Fruit fly (Drosophila melanogaster): Measurements from ENCODE around the gene Ttc19.

Ttc19 gene

dm6 chr2L:19071713-19072112, 26.8 kb upstream of the Ttc19 start (continued):
- TF ChIP-seq Hr38 (GFP tag; optimal IDR thresholded peaks at IDR 0.05) (no peak), dac (GFP tag; optimal IDR thresholded peaks at IDR 0.05) (no peak), CG9139 (GFP tag; optimal IDR thresholded peaks at IDR 0.05) (no peak), CG15336 (GFP tag; IDR thresholded peaks at IDR 0.05) (no peak), Met (GFP tag; optimal IDR thresholded peaks at IDR 0.05) (peak; percentile 25), CG10631 (GFP tag; optimal IDR thresholded peaks at IDR 0.05) (no peak), CG8119 (GFP tag; IDR thresholded peaks at IDR 0.05) (no peak), Hr4 (GFP tag; optimal IDR thresholded peaks at IDR 0.05) (no peak), CG11294 (GFP tag; IDR thresholded peaks at IDR 0.05) (no peak), Sox14 (GFP tag; optimal IDR thresholded peaks at IDR 0.05) (no peak), Smox (GFP tag; optimal IDR thresholded peaks at IDR 0.05) (peak; percentile 21), CG11902 (GFP tag; optimal IDR thresholded peaks at IDR 0.05) (no peak), CG8632 (GFP tag; optimal IDR thresholded peaks at IDR 0.05) (no peak), CG8319 (GFP tag; optimal IDR thresholded peaks at IDR 0.05) (no peak), Eip75B (GFP tag; optimal IDR thresholded peaks at IDR 0.05) (no peak), CG6808 (GFP tag; optimal IDR thresholded peaks at IDR 0.05) (no peak), Ets21C (GFP tag; optimal IDR thresholded peaks at IDR 0.05) (no peak), CG6792 (GFP tag; optimal IDR thresholded peaks at IDR 0.05) (no peak), dsx (GFP tag; optimal IDR thresholded peaks at IDR 0.05; ENCODE audit: poor library complexity, severe bottlenecking) (peak; percentile 82), CG34406 (GFP tag; optimal IDR thresholded peaks at IDR 0.05) (no peak), CG6854 (GFP tag; optimal IDR thresholded peaks at IDR 0.05) (no peak), Blimp-1 (GFP tag; optimal IDR thresholded peaks at IDR 0.05) (no peak), cyc (GFP tag; optimal IDR thresholded peaks at IDR 0.05) (no peak)

- TF ChIP-seq Sox14 (GFP tag; optimal IDR thresholded peaks at IDR 0.05) (no peak), Eip78C (GFP tag) (peak; percentile 74), CG1621 (tag; optimal IDR thresholded peaks at IDR 0.05) (no peak), Ets96B (tag; optimal IDR thresholded peaks at IDR 0.05) (no peak), cyc (GFP tag; optimal IDR thresholded peaks at IDR 0.05) (no peak), CG6792 (GFP tag; optimal IDR thresholded peaks at IDR 0.05) (no peak), CG7368 (GFP tag; optimal IDR thresholded peaks at IDR 0.05) (no peak), svp (GFP tag) (no peak), Hr38 (GFP tag; optimal IDR thresholded peaks at IDR 0.05) (no peak), Ets21C (GFP tag; optimal IDR thresholded peaks at IDR 0.05) (no peak), CG11294 (GFP tag; IDR thresholded peaks at IDR 0.05) (no peak), CG32006 (GFP tag; optimal IDR thresholded peaks at IDR 0.05) (peak; percentile 47), CG8119 (GFP tag; IDR thresholded peaks at IDR 0.05) (no peak), acj6 (GFP tag; optimal IDR thresholded peaks at IDR 0.05) (no peak), CG8319 (GFP tag; optimal IDR thresholded peaks at IDR 0.05) (no peak), esn (GFP tag; optimal IDR thresholded peaks at IDR 0.05) (no peak), eg (GFP tag; IDR thresholded peaks at IDR 0.05) (peak; percentile 55; the same call in 2 of the 3 replicates), CG11902 (GFP tag; optimal IDR thresholded peaks at IDR 0.05) (no peak), fkh (GFP tag; optimal IDR thresholded peaks at IDR 0.05) (no peak), Eip93F (GFP tag; optimal IDR thresholded peaks at IDR 0.05) (no peak), Hr39 (GFP tag; optimal IDR thresholded peaks at IDR 0.05) (peak; percentile 1), CG6808 (GFP tag; optimal IDR thresholded peaks at IDR 0.05) (no peak)
Observed at dm6 chr2L:19069548-19070145, 24.7 kb upstream of the Ttc19 start, which contains the start of gene CG10702. CG10702 (minus strand) TSS chr2L:19069851.

DNA sequence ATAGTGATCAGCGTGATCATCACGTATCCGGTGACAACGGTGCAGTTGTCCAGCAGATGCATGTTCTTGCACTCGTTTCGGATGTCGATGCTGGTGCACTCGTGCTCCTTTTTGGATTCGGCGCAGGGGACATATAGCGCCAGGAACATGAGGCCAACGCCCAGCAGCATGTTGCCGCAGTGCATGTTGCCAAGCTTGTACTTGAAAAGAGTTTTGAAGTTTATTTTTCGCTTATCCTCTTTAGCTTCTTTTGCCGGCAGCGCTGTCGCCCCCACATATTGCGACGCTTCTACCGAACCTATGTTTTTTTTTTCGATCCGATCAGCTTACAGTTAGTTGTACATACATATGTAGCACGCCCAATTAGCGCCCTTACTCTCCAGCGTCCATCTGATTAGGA, 23.4 kb upstream of the Ttc19 start:
- TF ChIP-seq vri (GFP tag; optimal IDR thresholded peaks at IDR 0.05) (no peak), CG16779 (tag; optimal IDR thresholded peaks at IDR 0.05) (no peak), CG6276 (GFP tag; optimal IDR thresholded peaks at IDR 0.05) (no peak), CG9139 (GFP tag; optimal IDR thresholded peaks at IDR 0.05) (no peak), CG8319 (GFP tag; optimal IDR thresholded peaks at IDR 0.05) (no peak)

All from whole organism, prepupa.